Worm (Caenorhabditis elegans) whole organism, L4 larva: ENCODE measurements around the gene clec-140.

Source experiments
- ceh-28 ChIP-seq: fragments of 150-350 bp; optimal IDR thresholded peaks from 2 replicates; lab custom pipeline; 2014; ENCODE audit warnings: missing biosample characterization, missing genetic modification reagents, missing genetic modification characterization
- unc-130 ChIP-seq: sonication (generic microtip); optimal IDR thresholded peaks from 2 replicates; lab custom pipeline; 2016; ENCODE audit warnings: missing genetic modification reagents, missing genetic modification characterization, missing compliant biosample characterization

DNA sequence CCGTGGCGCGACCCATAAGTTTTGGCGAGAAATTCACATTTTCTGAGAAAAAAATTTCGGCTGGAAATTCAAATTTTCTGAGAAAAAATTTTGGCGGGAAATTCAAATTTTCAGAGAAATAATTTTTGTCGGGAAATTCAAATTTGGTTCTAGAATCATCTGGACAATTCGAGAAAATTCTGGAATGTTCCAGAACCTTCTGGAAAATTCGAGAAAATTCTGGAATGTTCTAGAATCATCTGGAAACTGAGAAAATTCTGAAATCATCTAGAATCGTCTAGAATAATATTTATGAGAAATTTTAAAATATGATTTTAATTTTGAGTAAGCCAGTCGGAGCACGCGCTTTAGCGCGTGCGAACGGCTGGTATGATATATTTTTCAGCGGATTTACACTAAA lies 12.0 kb downstream of the clec-140 start:
- TF ChIP-seq unc-130 (GFP tag; lab: Kevin White, UChicago) (no peak), ceh-28 (tag; lab: Kevin White, UChicago) (no peak)
